Fruit fly (Drosophila melanogaster) whole organism, prepupa: ENCODE measurements around the gene snky.

Experiments
- CG10631 ChIP-seq: fragments of 200-800 bp; sonication (Bioruptor generic); optimal IDR thresholded peaks from 2 replicates; lab custom pipeline; 2016; ENCODE audit warnings: missing biosample characterization, missing genetic modification characterization
- CG10669 ChIP-seq: fragments of 200-800 bp; sonication (Bioruptor generic); optimal IDR thresholded peaks from 3 replicates; lab custom pipeline; 2018; ENCODE audit warnings: missing biosample characterization, mild to moderate bottlenecking, missing genetic modification characterization, moderate library complexity
- CG11294 ChIP-seq: fragments of 200-800 bp; sonication (Bioruptor generic); IDR thresholded peaks from 2 replicates; pipeline ENCODE4 v1.3.6; 2022; ENCODE audit warnings: missing biosample characterization, missing genetic modification characterization
- CG11762 ChIP-seq: fragments of 200-800 bp; sonication (Bioruptor generic); optimal IDR thresholded peaks from 3 replicates; lab custom pipeline; 2016; ENCODE audit warnings: missing biosample characterization, missing genetic modification characterization; ENCODE audit not compliant: insufficient read depth
- CG11902 ChIP-seq: fragments of 200-800 bp; sonication (Bioruptor generic); optimal IDR thresholded peaks from 3 replicates; lab custom pipeline; 2016; ENCODE audit warnings: missing biosample characterization, missing genetic modification characterization
- CG15336 ChIP-seq: fragments of 200-800 bp; sonication (Bioruptor generic); IDR thresholded peaks from 2 replicates; pipeline ENCODE4 v1.3.6; 2022; ENCODE audit warnings: missing biosample characterization, missing genetic modification characterization
- CG16779 ChIP-seq: fragments of 200-800 bp; sonication (Bioruptor generic); optimal IDR thresholded peaks from 3 replicates; lab custom pipeline; 2017; ENCODE audit warnings: missing biosample characterization, mild to moderate bottlenecking, missing genetic modification characterization
- CG3032 ChIP-seq: fragments of 200-800 bp; optimal IDR thresholded peaks from 2 replicates; lab custom pipeline; 2019; ENCODE audit warnings: missing biosample characterization, mild to moderate bottlenecking, missing genetic modification characterization, moderate library complexity
- CG31627 ChIP-seq: fragments of 200-800 bp; sonication (Bioruptor generic); optimal IDR thresholded peaks from 3 replicates; lab custom pipeline; 2016; ENCODE audit warnings: missing biosample characterization, missing genetic modification characterization
- CG32006 ChIP-seq: fragments of 200-800 bp; sonication (Bioruptor generic); optimal IDR thresholded peaks from 3 replicates; lab custom pipeline; 2017; ENCODE audit warnings: missing biosample characterization, mild to moderate bottlenecking, missing genetic modification characterization
- CG4318 ChIP-seq: fragments of 200-800 bp; sonication (Bioruptor generic); optimal IDR thresholded peaks from 3 replicates; lab custom pipeline; 2017; ENCODE audit warnings: missing biosample characterization, mild to moderate bottlenecking, missing genetic modification characterization
- CG6163 ChIP-seq: fragments of 200-800 bp; sonication (Bioruptor generic); IDR thresholded peaks from 3 replicates; pipeline ENCODE4 v1.3.6; 2022; ENCODE audit warnings: missing biosample characterization, missing genetic modification characterization
- CG6276 ChIP-seq: fragments of 200-800 bp; sonication (Bioruptor generic); optimal IDR thresholded peaks from 2 replicates; lab custom pipeline; 2017; ENCODE audit warnings: missing biosample characterization, mild to moderate bottlenecking, missing genetic modification characterization
- CG6792 ChIP-seq: fragments of 200-800 bp; sonication (Bioruptor generic); optimal IDR thresholded peaks from 3 replicates; lab custom pipeline; 2016; ENCODE audit warnings: missing biosample characterization, missing genetic modification characterization
- CG6808 ChIP-seq: fragments of 200-800 bp; sonication (Bioruptor generic); optimal IDR thresholded peaks from 3 replicates; lab custom pipeline; 2017; ENCODE audit warnings: missing biosample characterization, missing genetic modification characterization, mild to moderate bottlenecking, moderate library complexity, missing genetic modification reagents
- CG6854 ChIP-seq: fragments of 200-800 bp; sonication (Bioruptor generic); optimal IDR thresholded peaks from 2 replicates; lab custom pipeline; 2017; ENCODE audit warnings: missing biosample characterization, mild to moderate bottlenecking, missing genetic modification characterization
- CG7368 ChIP-seq: fragments of 200-800 bp; sonication (Bioruptor generic); optimal IDR thresholded peaks from 3 replicates; lab custom pipeline; 2016; ENCODE audit warnings: missing biosample characterization, missing genetic modification characterization
- CG8632 ChIP-seq: fragments of 200-800 bp; sonication (Bioruptor generic); optimal IDR thresholded peaks from 3 replicates; lab custom pipeline; 2016; ENCODE audit warnings: missing biosample characterization, missing genetic modification characterization
- CG9139 ChIP-seq: fragments of 200-800 bp; sonication (Bioruptor generic); optimal IDR thresholded peaks from 3 replicates; lab custom pipeline; 2017; ENCODE audit warnings: missing biosample characterization, mild to moderate bottlenecking, missing genetic modification characterization
- Eip78C ChIP-seq: fragments of 200-800 bp; sonication (Bioruptor generic); peaks from one replicate; lab custom pipeline; 2016; ENCODE audit warnings: missing biosample characterization, missing genetic modification characterization
- Eip93F ChIP-seq: fragments of 200-800 bp; sonication (Bioruptor generic); optimal IDR thresholded peaks from 2 replicates; lab custom pipeline; 2016; ENCODE audit warnings: missing biosample characterization, mild to moderate bottlenecking, missing genetic modification characterization
- Ets96B ChIP-seq: fragments of 200-800 bp; optimal IDR thresholded peaks from 2 replicates; lab custom pipeline; 2019; ENCODE audit warnings: missing biosample characterization, mild to moderate bottlenecking, missing genetic modification characterization, moderate library complexity
- Hr38 ChIP-seq: sonication (Bioruptor generic); optimal IDR thresholded peaks from 2 replicates; lab custom pipeline; 2016; ENCODE audit warnings: missing biosample characterization, missing genetic modification characterization
- Hr39 ChIP-seq: fragments of 200-800 bp; sonication (Bioruptor generic); optimal IDR thresholded peaks from 2 replicates; lab custom pipeline; 2016; ENCODE audit warnings: missing biosample characterization, missing genetic modification characterization
- Hr4 ChIP-seq: fragments of 200-800 bp; sonication (Bioruptor generic); optimal IDR thresholded peaks from 3 replicates; lab custom pipeline; 2016; ENCODE audit warnings: missing biosample characterization, missing genetic modification characterization
- OdsH ChIP-seq: fragments of 200-800 bp; sonication (Bioruptor generic); optimal IDR thresholded peaks from 3 replicates; lab custom pipeline; 2016; ENCODE audit warnings: missing biosample characterization, missing genetic modification characterization
- Smox ChIP-seq: fragments of 200-800 bp; sonication (Bioruptor generic); optimal IDR thresholded peaks from 3 replicates; lab custom pipeline; 2016; ENCODE audit warnings: missing biosample characterization, missing genetic modification characterization
- Sox102F ChIP-seq: fragments of 200-800 bp; sonication (Bioruptor generic); optimal IDR thresholded peaks from 2 replicates; lab custom pipeline; 2016; ENCODE audit warnings: missing biosample characterization, mild to moderate bottlenecking, missing genetic modification characterization
- Sox14 ChIP-seq: fragments of 200-800 bp; sonication (Bioruptor generic); optimal IDR thresholded peaks from 3 replicates; lab custom pipeline; 2016; ENCODE audit warnings: missing biosample characterization, missing genetic modification characterization
- Sox15 ChIP-seq: fragments of 200-800 bp; sonication (Bioruptor generic); optimal IDR thresholded peaks from 3 replicates; lab custom pipeline; 2016; ENCODE audit warnings: missing biosample characterization, missing genetic modification characterization
- achi ChIP-seq: fragments of 200-800 bp; sonication (Bioruptor generic); optimal IDR thresholded peaks from 3 replicates; lab custom pipeline; 2016; ENCODE audit warnings: missing biosample characterization, missing genetic modification characterization
- acj6 ChIP-seq: fragments of 200-800 bp; sonication (Bioruptor generic); optimal IDR thresholded peaks from 3 replicates; lab custom pipeline; 2016; ENCODE audit warnings: missing biosample characterization, missing genetic modification characterization
- cyc ChIP-seq: fragments of 200-800 bp; sonication (Bioruptor generic); optimal IDR thresholded peaks from 3 replicates; lab custom pipeline; 2016; ENCODE audit warnings: missing biosample characterization, missing genetic modification characterization
- dac ChIP-seq: fragments of 200-800 bp; sonication (Bioruptor generic); optimal IDR thresholded peaks from 2 replicates; lab custom pipeline; 2017; ENCODE audit warnings: missing biosample characterization, mild to moderate bottlenecking, missing genetic modification characterization
- dsx ChIP-seq: fragments of 200-800 bp; optimal IDR thresholded peaks from 3 replicates; lab custom pipeline; 2019; ENCODE audit warnings: missing biosample characterization, mild to moderate bottlenecking, missing genetic modification characterization, moderate library complexity; ENCODE audit not compliant: poor library complexity, severe bottlenecking
- eg ChIP-seq: fragments of 200-800 bp; sonication (Bioruptor generic); IDR thresholded peaks from 3 replicates; pipeline ENCODE4 v1.3.6; 2022; ENCODE audit warnings: missing biosample characterization, missing genetic modification characterization
- esn ChIP-seq: fragments of 200-800 bp; sonication (Bioruptor generic); optimal IDR thresholded peaks from 2 replicates; lab custom pipeline; 2016; ENCODE audit warnings: missing biosample characterization, mild to moderate bottlenecking, missing genetic modification characterization, moderate library complexity
- fd59A ChIP-seq: fragments of 200-800 bp; sonication (Bioruptor generic); optimal IDR thresholded peaks from 2 replicates; lab custom pipeline; 2017; ENCODE audit warnings: missing biosample characterization, mild to moderate bottlenecking, missing genetic modification characterization, missing genetic modification reagents
- fd85E ChIP-seq: fragments of 200-800 bp; sonication (Bioruptor generic); optimal IDR thresholded peaks from 3 replicates; lab custom pipeline; 2016; ENCODE audit warnings: missing biosample characterization, missing genetic modification characterization
- fkh ChIP-seq: fragments of 200-800 bp; sonication (Bioruptor generic); optimal IDR thresholded peaks from 3 replicates; lab custom pipeline; 2017; ENCODE audit warnings: missing biosample characterization, mild to moderate bottlenecking, missing genetic modification characterization, moderate library complexity
- lz ChIP-seq: fragments of 200-800 bp; sonication (Bioruptor generic); optimal IDR thresholded peaks from 3 replicates; lab custom pipeline; 2016; ENCODE audit warnings: missing biosample characterization, missing genetic modification characterization
- net ChIP-seq: fragments of 200-800 bp; sonication (Bioruptor generic); optimal IDR thresholded peaks from 3 replicates; lab custom pipeline; 2016; ENCODE audit warnings: missing biosample characterization, missing genetic modification characterization
- pdm3 ChIP-seq: fragments of 200-800 bp; sonication (Bioruptor generic); optimal IDR thresholded peaks from 3 replicates; lab custom pipeline; 2016; ENCODE audit warnings: missing biosample characterization, missing genetic modification characterization
- salr ChIP-seq, 2 experiments: fragments of 200-800 bp; sonication (Bioruptor generic); optimal IDR thresholded peaks; 3 replicates each; lab custom pipeline; 2016 to 2018; ENCODE audit warnings: missing biosample characterization in 2 of 2, missing genetic modification characterization in 2 of 2, mild to moderate bottlenecking in 1 of 2
- spab ChIP-seq: fragments of 200-800 bp; sonication (Bioruptor generic); optimal IDR thresholded peaks from 2 replicates; lab custom pipeline; 2017; ENCODE audit warnings: missing biosample characterization, mild to moderate bottlenecking, missing genetic modification characterization, missing genetic modification reagents
- topi ChIP-seq: fragments of 200-800 bp; sonication (Bioruptor generic); optimal IDR thresholded peaks from 3 replicates; lab custom pipeline; 2016; ENCODE audit warnings: missing biosample characterization, missing genetic modification characterization
- vri ChIP-seq: fragments of 200-800 bp; sonication (Bioruptor generic); optimal IDR thresholded peaks from 3 replicates; lab custom pipeline; 2016; ENCODE audit warnings: missing biosample characterization, mild to moderate bottlenecking, missing genetic modification characterization

snky gene

dm6 chr3L:13212656-13213350, 38.5 kb downstream of the snky start (continued):
- TF ChIP-seq dac (no peak), Smox (GFP tag; lab: Kevin White, UChicago) (no peak), CG11762 (GFP tag; lab: Kevin White, UChicago) (peak; percentile 22), CG11902 (GFP tag; lab: Kevin White, UChicago) (peak; percentile 28), CG4318 (GFP tag; lab: Kevin White, UChicago) (peak; percentile 29), CG6163 (GFP tag; lab: Robert Waterston, UW) (peak; percentile 46; the same call in 2 of the 3 replicates), CG6276 (GFP tag; lab: Kevin White, UChicago) (peak; percentile 11), CG6792 (GFP tag; lab: Kevin White, UChicago) (peak; percentile 44), CG32006 (GFP tag; lab: Kevin White, UChicago) (peak; percentile 82), vri (GFP tag; lab: Kevin White, UChicago) (no peak), Ets96B (tag; lab: Kevin White, UChicago) (peak; percentile 79), esn (GFP tag; lab: Kevin White, UChicago) (peak; percentile 75), acj6 (GFP tag; lab: Kevin White, UChicago) (peak; percentile 64), CG6854 (GFP tag; lab: Kevin White, UChicago) (peak; percentile 19), Eip78C (GFP tag; lab: Kevin White, UChicago) (peak; percentile 45), CG9139 (GFP tag; lab: Kevin White, UChicago) (peak; percentile 48), Hr4 (GFP tag; lab: Kevin White, UChicago) (no peak), eg (GFP tag; lab: Robert Waterston, UW) (peak; percentile 21; the same call in 1 of the 3 replicates), CG8632 (GFP tag; lab: Kevin White, UChicago) (peak; percentile 66), CG7368 (no peak), CG16779 (tag; lab: Kevin White, UChicago) (no peak), Sox15 (peak; percentile 42), CG11294 (GFP tag; lab: Robert Waterston, UW) (no peak; the same call in 1 of the 2 replicates), Eip93F (GFP tag; lab: Kevin White, UChicago) (no peak), CG10631 (peak; percentile 75), spab (peak; percentile 53), net (GFP tag; lab: Kevin White, UChicago) (peak; percentile 67), fd85E (GFP tag; lab: Kevin White, UChicago) (no peak), Hr39 (GFP tag; lab: Kevin White, UChicago) (no peak), topi (GFP tag; lab: Kevin White, UChicago) (no peak), cyc (GFP tag; lab: Kevin White, UChicago) (peak; percentile 33), OdsH (GFP tag; lab: Kevin White, UChicago) (peak; percentile 70), Hr38 (no peak), Sox14 (GFP tag; lab: Kevin White, UChicago) (no peak), fkh (no peak)

- no peak for TF ChIP-seq CG11294 (GFP tag; lab: Robert Waterston, UW)
- TF ChIP-seq CG16779 (tag; lab: Kevin White, UChicago) = peak; percentile 17
- TF ChIP-seq fd85E (GFP tag; lab: Kevin White, UChicago) = no peak
- peak; percentile 65 for TF ChIP-seq CG6808
- peak; percentile 61 for TF ChIP-seq CG10669 (GFP tag; lab: Kevin White, UChicago)
- TF ChIP-seq lz (GFP tag; lab: Kevin White, UChicago) = peak; percentile 75
- peak; percentile 69 for TF ChIP-seq vri (GFP tag; lab: Kevin White, UChicago)
- peak; percentile 57 for TF ChIP-seq fd59A (GFP tag; lab: Kevin White, UChicago)
- peak; percentile 69 for TF ChIP-seq achi
- TF ChIP-seq acj6 (GFP tag; lab: Kevin White, UChicago) = peak; percentile 66
- peak; percentile 84 for TF ChIP-seq pdm3
- peak; percentile 55 for TF ChIP-seq Eip78C (GFP tag; lab: Kevin White, UChicago)
- TF ChIP-seq salr (GFP tag; optimal IDR thresholded peaks at IDR 0.05; lab: Kevin White, UChicago) = peak; percentile 45 to 57
- TF ChIP-seq CG32006 (GFP tag; lab: Kevin White, UChicago) = peak; percentile 49
- TF ChIP-seq Smox (GFP tag; lab: Kevin White, UChicago) = peak; percentile 75
- TF ChIP-seq CG15336 (GFP tag; lab: Robert Waterston, UW) = peak; percentile 48
- no peak for TF ChIP-seq dac
- TF ChIP-seq CG6854 (GFP tag; lab: Kevin White, UChicago) = no peak
- peak; percentile 77 for TF ChIP-seq fkh
- TF ChIP-seq Ets96B (tag; lab: Kevin White, UChicago) = no peak
- TF ChIP-seq CG31627 = peak; percentile 85
- TF ChIP-seq Hr39 (GFP tag; lab: Kevin White, UChicago) = peak; percentile 86
- no peak for TF ChIP-seq dsx (GFP tag; lab: Kevin White, UChicago)
- TF ChIP-seq CG8632 (GFP tag; lab: Kevin White, UChicago) = peak; percentile 29
- no peak for TF ChIP-seq Hr38
- peak; percentile 85 for TF ChIP-seq Sox102F
- TF ChIP-seq CG11762 (GFP tag; lab: Kevin White, UChicago) = peak; percentile 47
- peak; percentile 23 for TF ChIP-seq CG3032
Measured at dm6 chr3L:13213360-13213759, 39.1 kb downstream of the snky start.
